Fruit fly (Drosophila melanogaster): Measurements from ENCODE around the gene P58IPK.

The P58IPK gene

DNA sequence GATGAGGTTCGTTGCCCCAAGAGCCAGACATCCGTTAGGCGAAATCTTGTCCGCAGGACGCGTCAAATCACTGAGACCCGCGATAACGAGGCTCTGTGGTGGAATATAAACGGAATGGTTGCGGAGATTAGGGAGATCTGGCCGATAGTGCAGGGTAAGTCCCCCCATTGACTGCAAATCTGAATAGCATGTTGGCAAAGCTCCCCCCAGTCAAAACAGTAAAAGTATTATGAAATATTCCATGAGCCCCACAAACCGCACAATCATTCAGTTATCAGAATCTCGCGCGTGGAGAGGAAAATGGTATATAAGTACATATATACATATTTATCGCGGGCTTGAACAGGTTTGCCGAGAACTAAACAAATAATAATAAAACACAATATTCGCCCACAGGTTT, 16.1 kb upstream of the P58IPK start:
- no peak for TF ChIP-seq noc (tag; optimal IDR thresholded peaks at IDR 0.05)

DNA sequence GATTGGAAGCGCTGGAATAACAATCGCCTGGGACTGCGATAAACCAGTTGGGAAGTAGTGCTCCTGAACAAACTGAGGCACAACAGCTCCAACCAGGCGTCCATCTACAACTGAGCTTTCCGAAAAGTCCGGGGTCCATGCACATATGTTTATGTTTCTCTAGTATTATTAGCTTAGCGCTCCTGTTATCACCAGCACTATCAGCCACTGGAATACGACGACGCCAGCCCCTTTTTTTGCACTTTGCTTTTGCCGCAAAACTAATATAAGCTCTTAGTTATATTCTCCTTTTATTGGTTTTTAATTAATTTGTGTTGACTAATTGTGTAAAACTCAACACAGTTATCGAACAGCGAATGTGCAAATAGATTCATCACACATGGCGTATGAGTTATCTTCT, 15.2 kb upstream of the P58IPK start, which contains the start of gene CG9396:
TSS of gene CG9396 (minus strand) at position 101 of the 400 bp plus-strand sequence.
- TF ChIP-seq noc (tag; optimal IDR thresholded peaks at IDR 0.05) = no peak

DNA sequence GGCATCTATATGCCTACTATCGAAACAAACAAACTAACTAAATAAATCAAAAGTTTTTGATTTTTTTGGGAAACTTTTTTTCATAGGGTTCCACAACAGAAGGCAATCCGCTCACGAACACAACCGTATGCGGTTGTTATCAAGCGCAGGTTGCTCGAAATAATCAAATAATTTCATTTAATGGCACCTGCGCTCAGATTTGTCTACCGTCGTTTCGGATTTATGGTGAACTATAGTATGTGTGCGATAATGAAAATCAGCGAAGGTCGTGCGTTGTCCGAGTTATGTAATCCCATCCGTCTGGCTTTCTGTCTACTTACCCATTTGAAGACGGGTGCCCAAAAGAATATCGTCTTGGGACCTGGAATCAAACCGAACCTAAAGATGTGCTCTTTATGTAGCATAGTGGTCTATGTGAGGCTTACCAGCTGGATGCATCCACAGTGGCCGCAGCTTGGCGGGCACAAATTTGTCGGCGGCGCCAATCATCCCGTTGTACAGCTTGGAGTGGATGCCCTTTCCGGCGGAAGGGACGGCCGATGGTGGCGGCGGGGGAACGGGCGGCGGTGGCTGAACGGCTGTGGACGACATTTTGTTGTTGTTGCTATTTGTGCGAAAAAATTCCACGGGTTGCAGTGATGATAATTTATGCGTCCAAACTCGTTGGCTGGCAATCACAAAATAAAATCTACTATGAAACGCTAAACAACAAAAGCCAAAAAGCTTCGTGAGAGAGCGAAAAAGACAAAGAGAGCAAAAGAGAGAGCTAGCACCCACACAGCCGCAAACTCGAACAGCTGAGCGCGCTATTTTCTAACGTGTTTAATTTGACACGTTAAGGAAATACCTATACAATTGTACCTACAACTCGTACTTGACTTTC, 13.6 kb upstream of the P58IPK start:
- peak; percentile 43 for TF ChIP-seq noc (tag; optimal IDR thresholded peaks at IDR 0.05)

DNA sequence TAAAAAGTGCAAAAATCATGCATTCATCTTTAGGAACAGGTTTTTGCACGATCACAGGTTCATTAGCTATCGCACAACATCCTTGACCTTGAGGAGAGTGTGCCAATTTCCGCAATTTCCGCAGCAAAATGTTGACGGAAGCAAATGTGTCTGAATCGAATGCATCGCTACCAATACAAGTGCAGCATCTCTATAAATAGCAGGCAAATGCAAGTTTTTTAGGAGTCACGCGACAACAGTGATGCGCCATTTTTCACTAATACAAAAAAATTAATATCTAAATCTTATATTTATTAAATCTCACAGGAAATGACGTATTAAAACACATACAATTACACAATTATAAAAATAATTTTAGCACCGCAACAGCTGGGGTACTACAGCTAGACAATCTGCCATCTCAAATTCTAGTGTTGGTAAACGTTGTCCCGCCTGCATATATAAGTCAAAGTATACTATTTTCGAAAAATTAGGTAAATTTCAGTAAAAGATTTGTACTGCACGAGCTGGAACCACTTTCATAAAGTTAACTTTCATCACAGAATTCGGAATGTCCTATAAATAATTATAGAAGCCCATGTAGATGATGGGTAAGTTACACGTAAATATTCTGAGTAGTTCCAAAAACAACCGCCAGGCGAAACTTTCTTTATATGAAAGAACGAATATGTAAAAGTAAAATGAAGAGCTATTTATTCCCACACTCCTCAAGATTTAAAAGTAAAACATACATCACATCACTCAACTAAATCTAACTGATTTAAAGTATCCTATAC, 12.7 kb upstream of the P58IPK start, which contains the start of gene CG9399:
TSS of gene CG9399 (minus strand) at position 400 of the 776 bp plus-strand sequence.
- TF ChIP-seq noc (tag; optimal IDR thresholded peaks at IDR 0.05) = peak; percentile 77

- peak; percentile 89 for TF ChIP-seq noc (tag; optimal IDR thresholded peaks at IDR 0.05)
Observed at dm6 chr3R:9577382-9578137, 9.2 kb upstream of the P58IPK start, which contains the start of the genes Kap-alpha3 and Son. Gene Kap-alpha3 (minus strand): TSS chr3R:9577733. Gene Son (plus strand): TSS chr3R:9578042.

DNA sequence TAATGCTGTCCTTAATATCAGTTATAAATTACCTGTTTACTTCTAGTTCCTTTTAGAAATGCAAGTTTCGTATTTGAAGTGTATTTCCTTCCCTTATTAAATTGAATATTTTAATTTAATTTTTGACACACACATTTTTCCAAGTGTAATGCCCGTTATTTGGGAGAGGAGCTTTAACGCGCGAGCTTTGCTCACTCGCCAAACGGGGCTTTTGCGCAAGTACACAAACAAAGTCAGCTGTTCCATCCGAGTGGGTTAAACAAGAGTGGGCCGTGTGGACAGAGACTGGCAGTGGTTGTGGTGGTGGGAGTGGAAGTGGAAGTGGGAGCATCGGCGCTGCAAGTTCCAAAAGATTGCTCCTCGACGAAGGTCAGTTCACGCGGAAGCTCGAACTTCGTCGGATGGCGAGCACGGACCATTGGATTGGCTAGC, 5.6 kb upstream of the P58IPK start, which contains the start of gene CG8301:
TSS of gene CG8301 (plus strand) at position 218 of the 432 bp plus-strand sequence.
- TF ChIP-seq noc (tag; optimal IDR thresholded peaks at IDR 0.05) = peak; percentile 1

dm6 chr3R:9581973-9582372, 4.8 kb upstream of the P58IPK start:
- TF ChIP-seq noc (tag; optimal IDR thresholded peaks at IDR 0.05) = no peak

DNA sequence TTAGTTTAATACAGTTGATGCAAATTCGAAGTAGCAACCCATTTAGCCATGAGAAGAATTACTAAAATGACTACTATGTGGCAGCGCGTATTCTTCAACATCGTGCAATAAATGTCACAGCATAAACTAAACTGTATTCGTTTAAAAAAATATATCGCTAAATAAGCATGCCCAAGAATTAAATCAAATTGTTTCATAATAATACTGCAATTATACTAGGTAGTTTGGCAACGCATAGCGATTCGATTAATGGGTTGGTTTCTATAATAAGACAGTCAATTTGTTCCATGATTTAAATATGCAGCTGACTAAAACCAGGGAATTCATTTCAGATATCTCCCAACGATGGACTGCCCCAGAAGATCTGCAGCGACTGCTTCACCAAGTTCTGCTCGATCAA, 3.6 kb upstream of the P58IPK start, which contains the start of gene CG33654:
TSS of gene CG33654 (minus strand) at position 101 of the 400 bp plus-strand sequence.
- TF ChIP-seq noc (tag; optimal IDR thresholded peaks at IDR 0.05) = no peak

DNA sequence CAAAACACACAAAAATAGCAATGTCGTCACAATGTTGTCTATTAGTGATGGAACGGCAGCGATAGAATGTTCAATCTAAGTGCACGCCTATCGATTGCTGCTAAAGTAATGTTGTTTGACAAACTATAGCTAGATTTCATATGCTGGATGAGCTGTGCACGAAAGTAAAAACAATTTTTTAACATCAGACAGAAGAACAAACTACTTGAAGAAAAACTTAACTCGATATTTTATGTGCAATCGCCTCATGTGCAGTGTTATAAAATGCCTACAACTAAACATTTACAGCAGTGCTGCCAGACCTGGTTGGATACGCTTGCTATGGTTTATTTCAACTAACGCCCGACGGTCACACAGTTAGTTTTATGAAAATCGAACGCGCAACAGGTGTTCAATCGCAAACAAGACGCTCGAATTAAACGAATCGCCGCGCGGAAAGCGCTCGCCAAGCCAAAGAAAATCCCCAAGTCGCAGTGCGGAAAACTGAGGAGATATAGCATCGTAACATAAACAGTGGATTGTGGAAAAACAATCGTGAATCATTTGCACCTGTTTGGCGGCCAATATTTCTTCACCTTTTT, 4.3 kb downstream of the P58IPK start, which contains the start of the genes bocks and CG8312:
TSS of gene bocks (minus strand) at position 51 of the 581 bp plus-strand sequence.
TSS of gene CG8312 (plus strand) at position 358 of the 581 bp plus-strand sequence.
- TF ChIP-seq noc (tag; optimal IDR thresholded peaks at IDR 0.05) = peak; percentile 67

DNA sequence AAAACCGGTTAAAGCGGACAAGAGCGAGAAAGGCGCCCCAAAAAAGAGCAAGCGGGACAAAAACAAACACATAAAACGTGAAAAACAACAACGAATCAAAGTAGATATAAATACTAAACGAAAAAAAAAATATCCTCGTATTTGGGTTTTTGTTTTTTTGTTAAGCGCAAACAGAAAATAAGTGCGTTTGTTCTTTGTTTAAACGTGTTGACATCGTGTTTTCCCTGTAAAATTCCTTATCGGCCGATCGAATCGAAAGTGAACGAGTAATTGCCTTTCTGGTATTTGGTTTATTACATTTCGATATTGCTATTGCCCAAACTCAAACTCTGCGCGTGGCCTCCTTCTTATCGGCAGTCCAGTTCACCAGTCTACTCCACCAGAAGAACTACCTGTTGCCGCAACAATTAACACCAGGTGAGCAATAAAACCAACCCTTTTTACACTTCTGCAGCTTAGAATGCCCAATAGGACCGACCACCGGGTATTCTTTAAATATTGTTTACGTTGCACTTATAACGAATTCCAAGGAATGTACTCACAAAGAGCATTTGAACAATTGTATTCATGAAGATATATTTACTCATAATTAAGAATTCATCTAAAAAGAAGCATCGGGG, 5.1 kb downstream of the P58IPK start:
- no peak for TF ChIP-seq noc (tag; optimal IDR thresholded peaks at IDR 0.05)

DNA sequence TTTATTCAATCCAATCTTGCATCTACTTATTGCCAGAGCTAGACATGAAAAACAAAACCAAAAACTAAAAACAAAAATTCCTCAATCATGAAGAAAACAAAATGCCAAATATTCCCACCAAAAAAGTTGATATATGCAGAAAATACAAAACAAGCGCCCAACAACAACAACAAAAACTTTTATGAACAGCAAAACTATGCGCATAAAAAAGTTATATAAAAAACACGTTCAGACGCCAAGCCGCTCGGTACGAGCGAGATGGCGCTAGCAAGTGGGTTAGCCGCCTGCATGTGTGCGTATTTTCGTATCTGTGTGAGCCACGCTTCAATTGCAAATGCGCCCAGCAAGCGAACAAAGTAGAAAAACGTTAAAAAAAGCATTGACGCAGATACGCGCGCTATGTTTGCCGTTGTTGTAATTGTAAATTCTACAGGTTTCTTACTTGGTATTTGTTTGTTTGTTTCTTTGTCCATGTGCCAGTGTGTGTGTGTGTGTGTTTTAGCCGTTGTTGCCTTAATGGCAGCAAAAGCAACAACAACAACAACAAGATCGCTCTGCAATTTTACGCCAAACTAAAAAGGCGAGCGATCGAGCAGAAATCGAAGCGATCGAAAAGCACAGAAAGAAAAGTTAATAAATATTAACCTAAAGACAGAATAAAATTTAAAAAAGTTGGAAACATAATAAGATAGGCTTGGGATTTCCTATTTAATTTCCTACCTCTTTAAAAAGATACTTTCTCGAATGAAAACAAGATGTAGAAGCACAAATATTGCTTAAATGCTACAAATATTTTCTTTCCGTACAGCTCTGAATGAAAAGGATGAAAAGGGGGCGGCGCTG, 6.9 kb downstream of the P58IPK start:
- no peak for TF ChIP-seq noc (tag; optimal IDR thresholded peaks at IDR 0.05)

dm6 chr3R:9594251-9594581, 7.5 kb downstream of the P58IPK start:
- no peak for TF ChIP-seq noc (tag; optimal IDR thresholded peaks at IDR 0.05)

- no peak for TF ChIP-seq noc (tag; optimal IDR thresholded peaks at IDR 0.05)
Observed at dm6 chr3R:9594839-9595238, 8.1 kb downstream of the P58IPK start.

Data from whole organism, larva.